Worm (Caenorhabditis elegans): ENCODE data around the gene lgc-18.

DNA sequence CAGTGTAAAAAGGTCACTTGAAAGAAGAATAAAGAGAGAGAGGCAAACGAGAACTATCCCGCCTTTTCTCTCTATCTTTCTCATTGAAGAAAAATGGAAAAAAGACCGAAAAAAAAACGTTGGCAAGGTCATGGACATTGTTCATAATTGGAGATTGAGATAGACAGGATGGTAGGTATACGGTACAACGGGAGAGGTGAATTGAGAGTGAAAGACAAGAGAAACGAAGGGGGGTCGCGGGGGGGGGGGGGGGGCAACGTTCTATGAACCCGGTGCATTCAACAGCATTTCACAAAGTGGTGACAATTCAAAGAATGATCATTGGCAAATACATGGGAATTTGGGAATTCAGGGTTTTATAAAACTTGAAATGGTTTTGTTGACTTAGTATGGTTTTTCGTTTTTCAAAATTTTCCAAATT lies 51.5 kb downstream of the lgc-18 start:
- no peak for TF ChIP-seq F49E8.2 (tag; optimal IDR thresholded peaks at IDR 0.05; ENCODE audit: insufficient read depth)
- TF ChIP-seq unc-62 (GFP tag; optimal IDR thresholded peaks at IDR 0.05): no peak
